Worm (Caenorhabditis elegans) whole organism, midembryonic: ENCODE measurements around the gene dmsr-11.

Source experiments
- T22C8.4 ChIP-seq: fragments of 200-800 bp; sonication (Bioruptor generic); IDR thresholded peaks from 2 replicates; pipeline ENCODE4 v1.3.6; 2022; ENCODE audit warnings: missing genetic modification characterization, missing compliant biosample characterization
- cog-1 ChIP-seq: sonication (generic microtip); optimal IDR thresholded peaks from 2 replicates; lab custom pipeline; 2016; ENCODE audit warnings: missing genetic modification characterization, missing compliant biosample characterization
- flt-1 ChIP-seq: fragments of 200-800 bp; sonication (Bioruptor generic); IDR thresholded peaks from 2 replicates; pipeline ENCODE4 v1.3.6; 2022; ENCODE audit warnings: missing genetic modification characterization, missing compliant biosample characterization
- klf-2 ChIP-seq: fragments of 200-800 bp; sonication (Bioruptor generic); conservative IDR thresholded peaks from 2 replicates; pipeline ENCODE4 v1.3.6; 2022; ENCODE audit warnings: missing genetic modification reagents, missing genetic modification characterization, missing compliant biosample characterization
- med-1 ChIP-seq: sonication (generic microtip); optimal IDR thresholded peaks from 2 replicates; lab custom pipeline; 2017; ENCODE audit warnings: missing genetic modification characterization, mild to moderate bottlenecking, missing compliant biosample characterization, antibody characterized with exemption, missing genetic modification reagents; ENCODE audit not compliant: insufficient read depth
- ref-1 ChIP-seq: fragments of 200-800 bp; sonication (Bioruptor generic); conservative IDR thresholded peaks from 2 replicates; pipeline ENCODE4 v1.3.6; 2022; ENCODE audit warnings: missing genetic modification reagents, missing genetic modification characterization, missing compliant biosample characterization
- tab-1 ChIP-seq: fragments of 200-800 bp; sonication (Bioruptor generic); IDR thresholded peaks from 2 replicates; pipeline ENCODE4 v1.3.6; 2022; ENCODE audit warnings: missing genetic modification characterization, missing compliant biosample characterization
- ztf-23 ChIP-seq: fragments of 200-800 bp; sonication (Bioruptor generic); IDR thresholded peaks from 2 replicates; pipeline ENCODE4 v1.3.6; 2022; ENCODE audit warnings: missing genetic modification reagents, missing genetic modification characterization, missing compliant biosample characterization
- ztf-29 ChIP-seq: fragments of 200-800 bp; sonication (Bioruptor generic); IDR thresholded peaks from 2 replicates; pipeline ENCODE4 v1.3.6; 2022; ENCODE audit warnings: missing genetic modification reagents, missing genetic modification characterization, missing compliant biosample characterization

The dmsr-11 gene

ce11 chrV:6787906-6788430, 15.9 kb downstream of the dmsr-11 start, which contains the start of gene ZC404.2:
Gene ZC404.2, plus strand, starts transcription at chrV:6787952.
- no peak for TF ChIP-seq flt-1 (GFP tag; lab: Robert Waterston, UW)
- no peak for TF ChIP-seq ztf-23
- no peak for TF ChIP-seq ztf-29
- no peak for TF ChIP-seq ref-1
- no peak for TF ChIP-seq klf-2 (GFP tag; lab: Robert Waterston, UW)
- TF ChIP-seq cog-1 (tag; lab: Kevin White, UChicago), result no peak
- TF ChIP-seq T22C8.4, result no peak

DNA sequence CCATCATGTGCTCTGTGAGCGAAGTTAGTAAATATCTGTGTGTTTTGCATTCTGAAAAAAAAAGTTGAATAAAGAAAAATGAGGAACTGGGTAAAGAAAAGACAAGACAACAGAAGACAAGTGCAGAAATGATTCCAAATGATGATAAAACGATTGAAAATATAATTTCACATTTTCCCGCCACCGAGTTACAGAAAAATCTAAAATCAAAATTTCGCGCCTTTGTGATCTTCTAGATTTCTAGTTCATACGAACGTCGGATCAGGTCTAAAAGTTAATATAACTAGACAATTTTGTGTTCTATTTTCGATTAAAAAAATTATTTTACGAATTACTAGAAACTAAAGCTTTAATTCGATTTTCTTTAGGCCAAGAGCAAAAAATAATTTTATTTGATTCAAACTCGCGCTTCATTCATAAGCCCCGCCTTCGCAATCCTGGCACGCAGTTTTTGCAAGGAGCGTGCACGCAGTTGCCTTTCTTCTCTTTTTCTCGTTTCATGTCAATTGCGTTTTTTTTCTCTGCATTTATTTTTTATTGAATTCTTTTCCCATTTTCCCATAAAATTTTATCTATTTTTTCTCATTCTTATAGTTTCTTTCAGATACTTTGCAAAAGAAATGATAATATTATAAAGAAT, 18.9 kb downstream of the dmsr-11 start, which contains the start of the genes spn-4 and spe-39:
spn-4 (minus strand) TSS at position 51 of the 640 bp plus-strand sequence.
spe-39 (plus strand) TSS at position 599 of the 640 bp plus-strand sequence.
- TF ChIP-seq T22C8.4, result no peak
- TF ChIP-seq flt-1 (GFP tag; lab: Robert Waterston, UW), result peak; percentile 62
- peak; percentile 48; the same call in 1 of the 2 replicates for TF ChIP-seq ztf-29
- peak; percentile 72 for TF ChIP-seq med-1 (GFP tag; lab: Kevin White, UChicago)
- peak; percentile 66; the same call in 1 of the 2 replicates for TF ChIP-seq tab-1
- 0 out of 2 replicates have a peak, but pooled peaks have one; percentile 50 for TF ChIP-seq klf-2 (GFP tag; lab: Robert Waterston, UW)
- no peak for TF ChIP-seq ref-1
- TF ChIP-seq ztf-23, result peak; percentile 51; the same call in 1 of the 2 replicates
- no peak for TF ChIP-seq cog-1 (tag; lab: Kevin White, UChicago)

DNA sequence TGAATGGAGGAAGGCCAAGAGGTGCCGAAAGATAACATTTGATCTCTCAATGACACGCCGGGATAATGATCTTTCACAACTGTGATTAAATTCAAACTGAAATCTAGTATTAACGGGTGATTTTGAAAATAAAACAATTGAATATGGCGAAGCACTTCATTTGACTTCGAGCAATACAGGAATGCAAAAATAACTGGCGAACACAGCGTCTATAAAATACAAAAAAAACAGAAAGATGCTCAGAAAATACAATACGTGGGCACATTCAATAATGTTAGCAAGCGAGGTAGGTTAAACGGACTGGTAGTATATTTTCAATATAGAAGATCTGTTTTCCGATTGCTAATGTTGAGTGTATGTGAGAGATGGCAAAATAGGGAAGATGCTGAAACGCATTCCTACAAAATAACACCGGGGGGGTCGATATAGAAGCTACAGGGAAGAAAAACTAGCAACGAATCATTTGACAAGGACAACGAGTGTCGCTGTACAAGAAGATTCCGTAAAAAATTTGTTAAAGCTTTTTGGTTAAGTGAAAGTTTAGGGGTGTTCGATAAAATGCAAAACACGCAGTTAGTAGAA, 20.8 kb downstream of the dmsr-11 start:
- no peak for TF ChIP-seq flt-1 (GFP tag; lab: Robert Waterston, UW)
- TF ChIP-seq ztf-23, result no peak
- TF ChIP-seq med-1 (GFP tag; lab: Kevin White, UChicago), result no peak
- TF ChIP-seq T22C8.4, result no peak

DNA sequence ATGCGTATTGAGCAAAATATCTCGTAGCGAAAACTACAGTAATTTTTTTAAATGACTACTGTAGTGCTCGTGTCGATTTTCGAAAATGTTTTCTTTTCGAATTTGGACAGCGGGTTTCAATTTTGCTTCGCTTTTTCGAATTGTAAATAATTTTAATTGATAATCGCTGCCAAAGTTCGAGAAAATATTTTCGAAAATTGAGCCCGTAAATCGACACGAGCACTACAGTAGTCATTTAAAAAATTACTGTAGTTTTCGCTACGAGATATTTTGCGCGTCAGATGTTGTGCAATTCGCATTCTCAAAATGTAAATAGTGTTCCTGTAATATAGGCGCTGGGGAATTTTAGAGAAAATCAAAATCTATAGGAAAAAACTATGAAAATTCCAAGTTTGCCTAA, 21.6 kb downstream of the dmsr-11 start:
- TF ChIP-seq ztf-29 (no peak), cog-1 (tag; lab: Kevin White, UChicago) (no peak), flt-1 (GFP tag; lab: Robert Waterston, UW) (no peak), ref-1 (no peak), ztf-23 (no peak), klf-2 (GFP tag; lab: Robert Waterston, UW) (no peak), tab-1 (no peak), med-1 (GFP tag; lab: Kevin White, UChicago) (no peak), T22C8.4 (no peak)

ce11 chrV:6780676-6781075, 23.2 kb downstream of the dmsr-11 start:
- no peak for TF ChIP-seq med-1 (GFP tag; lab: Kevin White, UChicago)

- TF ChIP-seq med-1 (GFP tag; lab: Kevin White, UChicago) (no peak), T22C8.4 (no peak), ztf-29 (no peak), klf-2 (GFP tag; lab: Robert Waterston, UW) (no peak), ref-1 (no peak), tab-1 (no peak), flt-1 (GFP tag; lab: Robert Waterston, UW) (no peak), cog-1 (tag; lab: Kevin White, UChicago) (no peak), ztf-23 (no peak)
These were observed 23.7 kb downstream of the dmsr-11 start, which contains the start of gene ZC404.15 for ce11 chrV:6780166-6780565. Gene ZC404.15, plus strand, starts transcription at chrV:6780466.

DNA sequence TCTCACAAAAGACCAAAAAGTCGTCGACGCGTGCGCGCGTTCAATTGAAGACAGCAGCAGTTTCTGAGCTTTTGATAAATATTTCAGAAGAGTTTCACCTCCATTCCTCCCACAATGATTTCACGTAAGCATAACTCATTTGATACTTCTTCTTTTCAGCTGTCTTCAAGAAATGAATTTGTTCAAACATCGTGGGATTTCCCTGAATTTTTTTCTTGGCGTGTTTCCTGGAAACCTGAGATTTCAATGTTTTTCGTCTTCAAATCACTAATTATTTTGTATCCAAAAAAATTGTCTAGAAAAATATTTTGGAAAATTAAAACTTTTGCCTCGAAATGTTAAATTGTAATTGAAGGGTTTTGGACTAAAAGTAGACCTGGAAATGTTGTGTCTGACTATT, 25.4 kb downstream of the dmsr-11 start:
- TF ChIP-seq tab-1, result no peak

- no peak for TF ChIP-seq ztf-23
- no peak for TF ChIP-seq klf-2 (GFP tag; lab: Robert Waterston, UW)
- TF ChIP-seq ztf-29, result no peak
- TF ChIP-seq ref-1, result no peak
- TF ChIP-seq tab-1, result no peak
- no peak for TF ChIP-seq cog-1 (tag; lab: Kevin White, UChicago)
- no peak for TF ChIP-seq med-1 (GFP tag; lab: Kevin White, UChicago)
- TF ChIP-seq T22C8.4, result no peak
These were observed 28.2 kb downstream of the dmsr-11 start, which contains the start of gene srh-28 for ce11 chrV:6775708-6776107. Gene srh-28, minus strand, starts transcription at chrV:6775808.

- TF ChIP-seq ztf-29 (no peak), ztf-23 (no peak), flt-1 (GFP tag; lab: Robert Waterston, UW) (no peak)
These were observed 30.2 kb downstream of the dmsr-11 start, which contains the start of gene ZC404.16 for ce11 chrV:6773735-6774134. Gene ZC404.16, minus strand, starts transcription at chrV:6773835.

DNA sequence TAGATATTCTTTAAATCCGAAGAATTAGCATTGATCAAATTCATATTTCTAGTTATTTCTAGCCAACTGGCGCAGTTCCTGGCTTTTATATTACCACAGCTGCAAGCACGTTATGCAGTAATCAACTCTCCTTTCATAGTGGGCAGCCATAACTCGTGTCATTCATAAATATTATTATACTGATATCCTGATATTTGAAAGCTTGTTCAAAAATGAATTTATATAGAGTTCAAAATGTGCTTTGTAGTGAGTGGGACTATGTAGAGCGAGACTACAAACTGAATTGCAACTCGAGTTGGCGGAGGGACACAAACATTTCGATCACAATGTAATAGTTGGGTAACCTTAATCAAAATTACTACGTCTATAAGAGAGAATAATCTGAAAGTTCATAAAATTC, 32.2 kb downstream of the dmsr-11 start, which contains the start of gene srh-30:
srh-30 (minus strand) TSS at position 101 of the 400 bp plus-strand sequence.
- no peak for TF ChIP-seq ztf-23
- TF ChIP-seq flt-1 (GFP tag; lab: Robert Waterston, UW), result no peak
- TF ChIP-seq ztf-29, result no peak
- TF ChIP-seq tab-1, result no peak

- TF ChIP-seq T22C8.4 (no peak), flt-1 (GFP tag; lab: Robert Waterston, UW) (no peak), ztf-29 (no peak), tab-1 (no peak), cog-1 (tag; lab: Kevin White, UChicago) (no peak), klf-2 (GFP tag; lab: Robert Waterston, UW) (no peak), ztf-23 (no peak), ref-1 (no peak), med-1 (GFP tag; lab: Kevin White, UChicago) (no peak)
These were observed 34.5 kb downstream of the dmsr-11 start for ce11 chrV:6769440-6769839.
